Fruit fly (Drosophila melanogaster): ENCODE measurements around the gene CG9098.

DNA sequence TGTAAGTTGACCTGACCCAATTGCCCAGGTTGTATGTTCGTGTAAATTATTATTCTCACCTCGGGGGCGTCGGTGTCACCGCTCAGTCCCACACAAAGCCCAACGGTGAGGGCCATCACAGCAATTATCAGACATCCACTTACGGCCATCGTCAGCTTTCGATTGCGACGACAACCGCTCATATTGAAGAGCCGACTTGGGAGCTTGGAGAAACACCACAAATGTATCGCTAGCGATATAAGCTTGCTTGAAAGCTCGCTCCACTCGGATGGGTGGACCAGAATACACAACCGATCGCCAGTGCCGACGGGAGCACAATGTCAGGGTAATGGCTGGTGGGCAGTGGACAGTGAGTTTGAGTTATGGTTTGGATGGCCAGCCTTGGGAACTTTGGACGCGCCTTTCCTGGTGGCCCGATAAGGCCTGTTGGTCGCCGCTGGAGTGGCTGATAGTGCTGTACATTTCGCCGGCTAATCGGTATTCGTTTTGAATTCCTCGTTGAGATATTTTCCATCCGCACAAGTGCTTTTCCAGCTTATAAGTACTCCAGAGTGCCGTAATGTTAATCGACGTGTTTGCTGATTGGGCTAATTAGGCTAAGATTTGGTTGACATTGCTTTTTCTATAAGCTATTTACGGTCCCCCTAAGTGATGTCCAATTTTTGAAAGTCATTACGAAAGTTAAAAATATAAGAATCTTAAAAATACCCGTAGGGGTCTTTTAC lies 5.5 kb downstream of the CG9098 start, which contains the start of gene Gal:
- TF ChIP-seq CG8301 (tag; optimal IDR thresholded peaks at IDR 0.05) (no peak), CG4496 (GFP tag; IDR thresholded peaks at IDR 0.05) (no peak), gl (tag; optimal IDR thresholded peaks at IDR 0.05) (no peak), CG32121 (GFP tag; IDR thresholded peaks at IDR 0.05) (no peak), EcR (GFP tag; optimal IDR thresholded peaks at IDR 0.05) (no peak), CG17806 (tag; optimal IDR thresholded peaks at IDR 0.05) (no peak), CG10348 (GFP tag; IDR thresholded peaks at IDR 0.05) (no peak), Ets98B (GFP tag; IDR thresholded peaks at IDR 0.05) (peak; percentile 9; the same call in 1 of the 2 replicates), rn (GFP tag; IDR thresholded peaks at IDR 0.05) (no peak), fd96Ca (GFP tag; IDR thresholded peaks at IDR 0.05) (0 out of 3 replicates have a peak, but pooled peaks have one; percentile 31), D1 (tag; optimal IDR thresholded peaks at IDR 0.05) (no peak)
